Worm (Caenorhabditis elegans): ENCODE measurements around the gene irg-5.
A peak's percentile ranks its signal among the peaks of the same experiment; 100 is the strongest.

Gene irg-5

DNA sequence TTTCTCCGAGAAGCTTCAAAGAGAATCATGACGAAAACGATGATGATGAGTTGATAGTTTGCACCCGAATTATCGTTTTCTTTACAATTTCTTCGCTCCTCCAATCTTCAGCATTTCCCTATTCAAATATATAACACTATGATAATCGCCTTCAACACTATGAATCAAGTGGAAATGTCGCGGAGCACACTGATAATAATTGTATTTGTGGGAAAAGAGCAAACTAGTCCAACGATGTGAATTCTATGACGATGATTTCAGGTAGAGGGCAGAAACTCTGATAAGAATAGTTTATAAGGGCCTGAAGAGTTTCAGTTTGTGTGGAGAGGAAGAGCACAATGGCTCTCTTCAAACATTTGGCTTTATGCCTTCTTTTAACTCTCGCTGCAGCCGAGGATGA, 21.7 kb downstream of the irg-5 start, which contains the start of gene T01D3.6:
TSS of gene T01D3.6 (plus strand) at position 294 of the 400 bp plus-strand sequence.
- TF ChIP-seq nhr-80 (tag; optimal IDR thresholded peaks at IDR 0.05) (peak; percentile 65), D2030.7 (GFP tag; IDR thresholded peaks at IDR 0.05) (no peak), mcd-1 (GFP tag; IDR thresholded peaks at IDR 0.05) (no peak), bed-2 (GFP tag; IDR thresholded peaks at IDR 0.05) (no peak), ama-1 (optimal IDR thresholded peaks at IDR 0.05) (no peak), ama-1 (GFP tag; optimal IDR thresholded peaks at IDR 0.05) (no peak), attf-5 (GFP tag; optimal IDR thresholded peaks at IDR 0.05) (no peak), chd-7 (tag; optimal IDR thresholded peaks at IDR 0.05) (no peak), F52B5.7 (tag; optimal IDR thresholded peaks at IDR 0.05) (no peak), ztf-22 (GFP tag; optimal IDR thresholded peaks at IDR 0.05) (peak; percentile 12)

DNA sequence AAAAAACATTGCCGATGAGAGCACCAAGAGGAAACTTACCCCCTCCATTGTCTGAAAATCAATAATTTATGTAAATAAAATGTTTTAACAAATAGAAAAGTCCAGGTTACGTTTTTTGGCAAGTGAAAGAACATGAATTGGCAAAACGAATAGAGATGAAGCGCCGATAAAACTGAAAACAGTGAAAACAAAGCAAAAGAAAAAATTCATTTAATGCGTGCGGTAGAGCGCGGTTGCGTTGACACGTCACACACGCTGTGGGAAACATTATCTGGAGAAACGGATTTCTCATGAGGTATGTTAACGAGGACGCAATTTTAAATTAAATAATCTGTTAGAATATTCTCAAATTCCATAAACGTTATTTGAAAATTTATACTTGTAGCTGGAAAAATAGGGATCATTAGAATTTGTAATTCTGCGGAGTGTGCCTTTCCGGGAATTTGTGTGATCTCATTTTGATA, 23.0 kb downstream of the irg-5 start, which contains the start of gene zipt-9:
TSS of gene zipt-9 (minus strand) at position 51 of the 464 bp plus-strand sequence.
- TF ChIP-seq attf-3 (GFP tag; conservative IDR thresholded peaks at IDR 0.05) = peak; percentile 64; the same call in 1 of the 2 replicates
- TF ChIP-seq F10E7.11 (tag; optimal IDR thresholded peaks at IDR 0.05) = no peak
- peak in 1 of 2 experiments; percentile 24 for TF ChIP-seq rec-8 (tag; optimal IDR thresholded peaks at IDR 0.05)
- peak; percentile 27 for TF ChIP-seq efl-1 (GFP tag; optimal IDR thresholded peaks at IDR 0.05)
- no peak for TF ChIP-seq nfya-2 (GFP tag; IDR thresholded peaks at IDR 0.05)
- 0 out of 2 replicates have a peak, but pooled peaks have one; percentile 16 for TF ChIP-seq rcor-1 (GFP tag; IDR thresholded peaks at IDR 0.05)
- peak; percentile 98 for TF ChIP-seq ceh-100 (GFP tag; IDR thresholded peaks at IDR 0.05)
- no peak for TF ChIP-seq C06A6.2 (GFP tag; conservative IDR thresholded peaks at IDR 0.05)
- TF ChIP-seq somi-1 (GFP tag; optimal IDR thresholded peaks at IDR 0.05) = peak; percentile 24
- no peak for TF ChIP-seq Y53F4B.3 (GFP tag; IDR thresholded peaks at IDR 0.05)
- TF ChIP-seq ztf-25 (GFP tag; IDR thresholded peaks at IDR 0.05) = 0 out of 2 replicates have a peak, but pooled peaks have one; percentile 51
- TF ChIP-seq egl-44 (GFP tag; IDR thresholded peaks at IDR 0.05) = no peak
- TF ChIP-seq ztf-6 (GFP tag; IDR thresholded peaks at IDR 0.05) = no peak
- peak; percentile 22; the same call in 1 of the 2 replicates for TF ChIP-seq madf-8 (GFP tag; conservative IDR thresholded peaks at IDR 0.05)
- TF ChIP-seq ceh-27 (GFP tag; optimal IDR thresholded peaks at IDR 0.05) = peak; percentile 80
- TF ChIP-seq F23B12.7 (tag; optimal IDR thresholded peaks at IDR 0.05; ENCODE audit: insufficient read depth) = peak; percentile 68
- no peak for TF ChIP-seq B0336.3 (GFP tag; IDR thresholded peaks at IDR 0.05)
- no peak for TF ChIP-seq cebp-1 (GFP tag; IDR thresholded peaks at IDR 0.05)
- no peak for TF ChIP-seq cebp-1 (tag; optimal IDR thresholded peaks at IDR 0.05)
- TF ChIP-seq ccch-3 (GFP tag; optimal IDR thresholded peaks at IDR 0.05) = peak; percentile 64
- TF ChIP-seq pbrm-1 (GFP tag; IDR thresholded peaks at IDR 0.05) = peak; percentile 60; the same call in 1 of the 2 replicates
- no peak for TF ChIP-seq madf-3 (GFP tag; IDR thresholded peaks at IDR 0.05)
- no peak for TF ChIP-seq snpc-1.3 (tag; optimal IDR thresholded peaks at IDR 0.05; ENCODE audit: insufficient read depth)
- no peak for TF ChIP-seq dpff-1 (tag; optimal IDR thresholded peaks at IDR 0.05)
- TF ChIP-seq nfya-1 (tag; optimal IDR thresholded peaks at IDR 0.05; ENCODE audit: borderline replicate concordance, insufficient read depth) = no peak
- no peak for TF ChIP-seq ekl-4 (GFP tag; IDR thresholded peaks at IDR 0.05)
- no peak for TF ChIP-seq snpc-4 (GFP tag; optimal IDR thresholded peaks at IDR 0.05)
- peak in 2 of 4 experiments; percentile 16 to 63 for TF ChIP-seq snpc-4 (tag; optimal IDR thresholded peaks at IDR 0.05)
- TF ChIP-seq K11D2.4 (GFP tag; IDR thresholded peaks at IDR 0.05) = 0 out of 2 replicates have a peak, but pooled peaks have one; percentile 28
- TF ChIP-seq lin-54 (GFP tag; optimal IDR thresholded peaks at IDR 0.05) = peak; percentile 58
- TF ChIP-seq ztf-18 (tag; optimal IDR thresholded peaks at IDR 0.05) = peak; percentile 68
- TF ChIP-seq hrde-1 (tag; optimal IDR thresholded peaks at IDR 0.05; ENCODE audit: borderline replicate concordance) = no peak
- no peak for TF ChIP-seq bed-1 (GFP tag; IDR thresholded peaks at IDR 0.05)
- TF ChIP-seq madf-10 (tag; optimal IDR thresholded peaks at IDR 0.05) = peak; percentile 60
- TF ChIP-seq tlf-1 (GFP tag; optimal IDR thresholded peaks at IDR 0.05) = no peak
- no peak for TF ChIP-seq hlh-12 (tag; optimal IDR thresholded peaks at IDR 0.05)
- TF ChIP-seq ztf-28 (GFP tag; IDR thresholded peaks at IDR 0.05) = peak; percentile 66; the same call in 1 of the 2 replicates

Data from whole organism, young adult.